Worm (Caenorhabditis elegans) whole organism, late embryonic: ENCODE results near the gene F28F9.3.

Source experiments
- C08G9.2 ChIP-seq: sonication (generic microtip); optimal IDR thresholded peaks from 2 replicates; lab custom pipeline; 2016; ENCODE audit warnings: mild to moderate bottlenecking, missing genetic modification characterization, moderate library complexity, missing compliant biosample characterization
- C38D4.7 ChIP-seq: fragments of 200-800 bp; sonication (Bioruptor generic); optimal IDR thresholded peaks from 2 replicates; lab custom pipeline; 2018; ENCODE audit warnings: mild to moderate bottlenecking, missing genetic modification characterization, moderate library complexity, missing compliant biosample characterization
- F13H6.1 ChIP-seq: sonication (generic microtip); optimal IDR thresholded peaks from 2 replicates; lab custom pipeline; 2016; ENCODE audit warnings: missing genetic modification characterization, missing compliant biosample characterization
- K09A11.1 ChIP-seq: sonication (generic microtip); optimal IDR thresholded peaks from 2 replicates; lab custom pipeline; 2017; ENCODE audit warnings: antibody characterized with exemption, mild to moderate bottlenecking, missing genetic modification characterization, missing compliant biosample characterization; ENCODE audit not compliant: insufficient read depth
- Y22D7AL.16 ChIP-seq: sonication (generic microtip); optimal IDR thresholded peaks from 2 replicates; lab custom pipeline; 2016; ENCODE audit warnings: missing genetic modification characterization, missing compliant biosample characterization
- ama-1 ChIP-seq: fragments of 150-350 bp; optimal IDR thresholded peaks from 2 replicates; lab custom pipeline; 2014
- ceh-18 ChIP-seq: sonication (generic microtip); optimal IDR thresholded peaks from 2 replicates; lab custom pipeline; 2016; ENCODE audit warnings: missing genetic modification characterization, missing compliant biosample characterization
- ceh-2 ChIP-seq: sonication (generic microtip); optimal IDR thresholded peaks from 2 replicates; lab custom pipeline; 2016; ENCODE audit warnings: missing genotype, missing genetic modification characterization, missing compliant biosample characterization
- ceh-22 ChIP-seq: sonication (generic microtip); optimal IDR thresholded peaks from 2 replicates; lab custom pipeline; 2017; ENCODE audit warnings: missing biosample characterization, missing genetic modification characterization
- ceh-31 ChIP-seq: sonication (generic microtip); optimal IDR thresholded peaks from 2 replicates; lab custom pipeline; 2016; ENCODE audit warnings: missing genetic modification characterization, missing compliant biosample characterization
- ceh-45 ChIP-seq: fragments of 200-800 bp; sonication (Bioruptor generic); IDR thresholded peaks from 2 replicates; pipeline ENCODE4 v1.3.6; 2022; ENCODE audit warnings: missing genetic modification reagents, missing genetic modification characterization, missing compliant biosample characterization
- ceh-48 ChIP-seq: sonication (generic microtip); optimal IDR thresholded peaks from 2 replicates; lab custom pipeline; 2016; ENCODE audit warnings: missing genetic modification characterization, inconsistent platforms, missing compliant biosample characterization
- ceh-9 ChIP-seq: sonication (generic microtip); optimal IDR thresholded peaks from 2 replicates; lab custom pipeline; 2016; ENCODE audit warnings: mild to moderate bottlenecking, missing genetic modification characterization, inconsistent platforms, missing compliant biosample characterization
- elt-2 ChIP-seq: sonication (generic microtip); optimal IDR thresholded peaks from 2 replicates; lab custom pipeline; 2016; ENCODE audit warnings: missing genetic modification reagents, missing genetic modification characterization, missing compliant biosample characterization
- elt-4 ChIP-seq: sonication (generic microtip); optimal IDR thresholded peaks from 2 replicates; lab custom pipeline; 2016; ENCODE audit warnings: missing genetic modification characterization, missing compliant biosample characterization
- ets-4 ChIP-seq: sonication (generic microtip); optimal IDR thresholded peaks from 2 replicates; lab custom pipeline; 2016; ENCODE audit warnings: missing genetic modification characterization, missing compliant biosample characterization
- fax-1 ChIP-seq: sonication (generic microtip); optimal IDR thresholded peaks from 2 replicates; lab custom pipeline; 2016; ENCODE audit warnings: missing genotype, missing genetic modification characterization, missing compliant biosample characterization
- gmeb-2 ChIP-seq: sonication (generic microtip); optimal IDR thresholded peaks from 2 replicates; lab custom pipeline; 2016; ENCODE audit warnings: missing genetic modification characterization, inconsistent platforms, missing compliant biosample characterization
- hlh-30 ChIP-seq: sonication (generic microtip); optimal IDR thresholded peaks from 2 replicates; lab custom pipeline; 2017; ENCODE audit warnings: antibody characterized with exemption, missing genetic modification characterization, missing compliant biosample characterization; ENCODE audit not compliant: insufficient read depth
- hlh-6 ChIP-seq: sonication (generic microtip); optimal IDR thresholded peaks from 2 replicates; lab custom pipeline; 2016; ENCODE audit warnings: missing genotype, missing genetic modification characterization, missing compliant biosample characterization
- hlh-8 ChIP-seq: sonication (generic microtip); optimal IDR thresholded peaks from 2 replicates; lab custom pipeline; 2016; ENCODE audit warnings: missing genotype, missing genetic modification characterization, missing compliant biosample characterization
- lim-6 ChIP-seq: sonication (generic microtip); optimal IDR thresholded peaks from 2 replicates; lab custom pipeline; 2016; ENCODE audit warnings: missing genetic modification characterization, missing compliant biosample characterization
- mec-3 ChIP-seq: sonication (generic microtip); optimal IDR thresholded peaks from 2 replicates; lab custom pipeline; 2016; ENCODE audit warnings: borderline replicate concordance, missing genetic modification characterization, missing compliant biosample characterization
- nfya-1 ChIP-seq: sonication (generic microtip); optimal IDR thresholded peaks from 2 replicates; lab custom pipeline; 2017; ENCODE audit warnings: missing genetic modification characterization, mild to moderate bottlenecking, missing compliant biosample characterization, antibody characterized with exemption, moderate library complexity
- nhr-11 ChIP-seq: fragments of 150-350 bp; optimal IDR thresholded peaks from 2 replicates; lab custom pipeline; 2014; ENCODE audit warnings: missing biosample characterization, missing genetic modification characterization
- nhr-232 ChIP-seq: sonication (generic microtip); optimal IDR thresholded peaks from 2 replicates; lab custom pipeline; 2016; ENCODE audit warnings: missing genetic modification characterization, missing compliant biosample characterization
- npax-4 ChIP-seq: sonication (generic microtip); optimal IDR thresholded peaks from 2 replicates; lab custom pipeline; 2016; ENCODE audit warnings: missing genetic modification characterization, missing compliant biosample characterization
- pat-9 ChIP-seq: fragments of 200-800 bp; sonication (Bioruptor generic); optimal IDR thresholded peaks from 2 replicates; lab custom pipeline; 2018; ENCODE audit warnings: mild to moderate bottlenecking, missing genetic modification characterization, moderate library complexity, missing compliant biosample characterization
- ref-2 ChIP-seq: sonication (generic microtip); optimal IDR thresholded peaks from 2 replicates; lab custom pipeline; 2016; ENCODE audit warnings: missing genetic modification characterization, missing compliant biosample characterization
- rnt-1 ChIP-seq: sonication (generic microtip); optimal IDR thresholded peaks from 2 replicates; lab custom pipeline; 2016; ENCODE audit warnings: missing genetic modification characterization, missing compliant biosample characterization
- sdc-2 ChIP-seq: sonication (generic microtip); optimal IDR thresholded peaks from 2 replicates; lab custom pipeline; 2016; ENCODE audit warnings: missing genotype, missing genetic modification characterization, missing compliant biosample characterization
- sox-2 ChIP-seq: fragments of 200-800 bp; sonication (Bioruptor generic); IDR thresholded peaks from 2 replicates; pipeline ENCODE4 v1.3.6; 2022; ENCODE audit warnings: missing genetic modification reagents, missing genetic modification characterization, missing compliant biosample characterization
- sox-4 ChIP-seq: sonication (generic microtip); optimal IDR thresholded peaks from 2 replicates; lab custom pipeline; 2017; ENCODE audit warnings: mild to moderate bottlenecking, missing genetic modification characterization, inconsistent platforms, missing compliant biosample characterization
- syd-9 ChIP-seq: sonication (generic microtip); optimal IDR thresholded peaks from 2 replicates; lab custom pipeline; 2016; ENCODE audit warnings: mild to moderate bottlenecking, missing genetic modification characterization, moderate library complexity, missing compliant biosample characterization
- tbx-2 ChIP-seq: sonication (generic microtip); optimal IDR thresholded peaks from 2 replicates; lab custom pipeline; 2016; ENCODE audit warnings: missing genetic modification characterization, missing compliant biosample characterization
- tbx-7 ChIP-seq: sonication (generic microtip); optimal IDR thresholded peaks from 2 replicates; lab custom pipeline; 2016; ENCODE audit warnings: missing genotype, missing genetic modification characterization, missing compliant biosample characterization
- unc-3 ChIP-seq, 2 experiments: fragments of 200-800 bp in 1 of 2; sonication (Bioruptor generic) in 1 of 2; sonication (generic microtip) in 1 of 2; conservative IDR thresholded peaks in 1 of 2; optimal IDR thresholded peaks in 1 of 2; 2 replicates each; pipeline versions ENCODE4 v1.3.6 to Lab custom; 2016 to 2022; ENCODE audit warnings: missing compliant biosample characterization in 2 of 2, missing genetic modification characterization in 2 of 2, missing genetic modification reagents in 1 of 2
- unc-42 ChIP-seq: sonication (generic microtip); optimal IDR thresholded peaks from 2 replicates; lab custom pipeline; 2016; ENCODE audit warnings: missing genotype, missing genetic modification characterization, missing compliant biosample characterization
- zip-5 ChIP-seq: sonication (generic microtip); optimal IDR thresholded peaks from 2 replicates; lab custom pipeline; 2016; ENCODE audit warnings: missing genetic modification characterization, missing compliant biosample characterization

F28F9.3 gene

DNA sequence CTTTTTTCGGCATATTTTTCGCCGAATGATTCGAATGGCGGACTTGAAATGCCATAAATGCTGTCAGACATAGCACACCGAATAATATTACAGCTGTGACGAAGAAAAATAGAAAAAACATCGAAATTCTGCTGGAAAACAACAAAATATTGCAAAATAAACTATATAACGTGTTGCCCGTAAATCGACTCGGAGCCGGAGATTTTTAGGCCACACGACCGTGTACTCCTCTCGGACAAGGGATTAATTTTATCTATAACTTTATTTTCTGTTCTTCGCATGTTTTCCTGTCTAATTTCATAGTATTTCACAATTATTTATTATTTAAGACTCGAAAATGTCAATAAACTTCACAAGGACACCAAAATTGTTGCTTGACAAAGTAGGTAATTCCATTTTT is 23.4 kb upstream of the F28F9.3 start, which contains the start of the genes algn-14 and M02B7.2:
TSS of gene algn-14 (minus strand) at position 175 of the 400 bp plus-strand sequence.
TSS of gene M02B7.2 (plus strand) at position 330 of the 400 bp plus-strand sequence.
- TF ChIP-seq nhr-232 (tag; lab: Kevin White, UChicago) = no peak
- peak; percentile 60 for TF ChIP-seq zip-5 (tag; lab: Kevin White, UChicago)
- no peak for TF ChIP-seq ceh-18
- TF ChIP-seq ceh-2 (tag; lab: Kevin White, UChicago) = peak; percentile 77
- TF ChIP-seq tbx-2 (tag; lab: Kevin White, UChicago) = peak; percentile 76
- peak; percentile 40 for TF ChIP-seq rnt-1
- TF ChIP-seq nfya-1 (tag; lab: Kevin White, UChicago) = peak; percentile 11
- peak; percentile 62 for TF ChIP-seq ets-4
- TF ChIP-seq sdc-2 = peak; percentile 1
- no peak for TF ChIP-seq ceh-22
- no peak for TF ChIP-seq pat-9 (tag; lab: Kevin White, UChicago)
- no peak for TF ChIP-seq F13H6.1 (tag; lab: Kevin White, UChicago)
- no peak for TF ChIP-seq sox-4 (tag; lab: Kevin White, UChicago)
- no peak for TF ChIP-seq npax-4 (tag; lab: Kevin White, UChicago)
- TF ChIP-seq Y22D7AL.16 (tag; lab: Kevin White, UChicago) = no peak
- no peak for TF ChIP-seq hlh-6 (tag; lab: Kevin White, UChicago)
- TF ChIP-seq mec-3 (tag; lab: Kevin White, UChicago) = peak; percentile 42
- TF ChIP-seq ref-2 (tag; lab: Kevin White, UChicago) = peak; percentile 70
- no peak for TF ChIP-seq sox-2
- TF ChIP-seq C38D4.7 (GFP tag; lab: Kevin White, UChicago) = no peak
- peak; percentile 1 for TF ChIP-seq fax-1
- no peak for TF ChIP-seq K09A11.1
- peak; percentile 37 for TF ChIP-seq elt-2 (tag; lab: Kevin White, UChicago)
- TF ChIP-seq unc-42 (tag; lab: Kevin White, UChicago) = peak; percentile 47
- TF ChIP-seq lim-6 (tag; lab: Kevin White, UChicago) = no peak
- peak; percentile 71 for TF ChIP-seq hlh-8
- TF ChIP-seq tbx-7 (tag; lab: Kevin White, UChicago) = peak; percentile 73
- peak; percentile 88 for TF ChIP-seq ceh-31
- no peak for TF ChIP-seq ama-1 (lab: Kevin White, UChicago)
- TF ChIP-seq C08G9.2 = peak; percentile 83
- TF ChIP-seq elt-4 (tag; lab: Kevin White, UChicago) = no peak

DNA sequence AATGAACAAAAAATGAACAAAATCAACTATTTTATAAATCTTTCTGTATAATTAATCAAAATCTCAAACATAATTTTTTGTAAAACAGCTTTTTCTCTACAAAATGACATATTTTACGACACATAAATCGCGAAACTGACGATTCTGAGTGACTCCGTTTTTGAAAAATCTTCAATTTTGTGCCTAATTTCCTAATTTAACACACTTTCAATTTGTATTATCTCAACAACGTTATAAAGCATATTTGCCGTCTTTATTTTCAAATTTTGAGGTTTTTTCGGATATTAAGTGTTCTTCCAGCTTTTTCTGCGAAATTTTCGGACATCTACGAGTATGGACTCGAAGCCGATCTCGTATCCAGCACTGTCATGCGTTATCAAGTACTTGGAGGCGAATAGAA is 21.5 kb upstream of the F28F9.3 start, which contains the start of gene fbxc-47:
TSS of gene fbxc-47 (plus strand) at position 301 of the 400 bp plus-strand sequence.
- no peak for TF ChIP-seq ceh-48 (tag; lab: Kevin White, UChicago)
- no peak for TF ChIP-seq nfya-1 (tag; lab: Kevin White, UChicago)
- no peak for TF ChIP-seq syd-9 (tag; lab: Kevin White, UChicago)
- TF ChIP-seq mec-3 (tag; lab: Kevin White, UChicago) = no peak
- no peak for TF ChIP-seq ceh-18
- no peak for TF ChIP-seq npax-4 (tag; lab: Kevin White, UChicago)
- no peak for TF ChIP-seq hlh-6 (tag; lab: Kevin White, UChicago)
- TF ChIP-seq ceh-9 (tag; lab: Kevin White, UChicago) = no peak
- TF ChIP-seq nhr-11 (tag; lab: Kevin White, UChicago) = no peak
- no peak for TF ChIP-seq ceh-45 (GFP tag; lab: Robert Waterston, UW)
- TF ChIP-seq lim-6 (tag; lab: Kevin White, UChicago) = no peak
- no peak for TF ChIP-seq elt-2 (tag; lab: Kevin White, UChicago)
- TF ChIP-seq gmeb-2 = no peak
- no peak for TF ChIP-seq C08G9.2
- TF ChIP-seq, all 69 proteins: peak for 0

DNA sequence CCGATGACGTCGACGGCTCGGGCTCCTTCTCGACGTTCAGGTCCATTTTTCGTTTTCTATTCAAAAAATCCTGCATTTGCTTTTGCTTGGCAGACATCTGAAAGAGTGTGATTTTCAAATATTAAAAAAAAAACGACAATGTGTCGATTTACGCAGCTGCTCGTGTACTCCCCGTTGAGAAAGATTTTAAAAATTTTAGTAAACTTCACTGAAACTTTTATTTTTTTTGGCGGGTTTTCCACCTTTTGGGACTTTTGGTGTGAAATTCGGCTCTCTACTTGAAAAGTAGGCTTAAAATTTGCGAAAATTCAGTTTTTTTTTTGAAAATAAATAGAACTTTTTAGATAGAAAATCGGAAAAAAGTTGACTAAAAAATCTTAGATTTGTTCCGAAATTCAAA is 19.6 kb upstream of the F28F9.3 start, which contains the start of gene M02B7.7:
TSS of gene M02B7.7 (minus strand) at position 101 of the 400 bp plus-strand sequence.
- TF ChIP-seq hlh-30 = no peak
- no peak for TF ChIP-seq unc-3 (GFP tag; conservative IDR thresholded peaks at IDR 0.05; lab: Robert Waterston, UW)
- no peak for TF ChIP-seq unc-3 (tag; optimal IDR thresholded peaks at IDR 0.05; lab: Kevin White, UChicago)
- TF ChIP-seq, all 69 proteins: peak for 0
